Worm (Caenorhabditis elegans) whole organism, early embryonic: Measurements from ENCODE around the gene Y54G11A.1.
"Not testable (repeated sequence)": the region's sequence is repeated elsewhere in the genome, so short reads cannot be mapped to it uniquely, and the experiment has no call there.

Experiments
- B0310.2 ChIP-seq: sonication (generic microtip); optimal IDR thresholded peaks from 2 replicates; lab custom pipeline; 2016; ENCODE audit warnings: mild to moderate bottlenecking, missing genetic modification characterization, missing compliant biosample characterization
- F13C5.2 ChIP-seq: sonication (generic microtip); optimal IDR thresholded peaks from 2 replicates; lab custom pipeline; 2017; ENCODE audit warnings: mild to moderate bottlenecking, missing genetic modification characterization, inconsistent platforms, missing compliant biosample characterization
- aly-1 ChIP-seq: sonication (generic microtip); optimal IDR thresholded peaks from 2 replicates; lab custom pipeline; 2016; ENCODE audit warnings: missing genetic modification characterization, missing compliant biosample characterization
- ama-1 ChIP-seq: fragments of 150-350 bp; optimal IDR thresholded peaks from 2 replicates; lab custom pipeline; 2014
- ceh-13 ChIP-seq: fragments of 200-800 bp; sonication (Bioruptor generic); optimal IDR thresholded peaks from 2 replicates; lab custom pipeline; 2018; ENCODE audit warnings: mild to moderate bottlenecking, missing genetic modification characterization, missing compliant biosample characterization
- ceh-36 ChIP-seq: sonication (generic microtip); optimal IDR thresholded peaks from 2 replicates; lab custom pipeline; 2016; ENCODE audit warnings: missing genetic modification characterization, inconsistent platforms, missing compliant biosample characterization
- ets-7 ChIP-seq: sonication (generic microtip); optimal IDR thresholded peaks from 2 replicates; lab custom pipeline; 2016; ENCODE audit warnings: missing genotype, missing genetic modification characterization, missing compliant biosample characterization
- flt-1 ChIP-seq: fragments of 200-800 bp; sonication (Bioruptor generic); IDR thresholded peaks from 2 replicates; pipeline ENCODE4 v1.3.6; 2022; ENCODE audit warnings: missing genetic modification characterization, missing compliant biosample characterization
- hmbx-1 ChIP-seq: sonication (generic microtip); optimal IDR thresholded peaks from 2 replicates; lab custom pipeline; 2016; ENCODE audit warnings: mild to moderate bottlenecking, missing genetic modification characterization, missing compliant biosample characterization
- hmg-4 ChIP-seq: fragments of 200-800 bp; sonication (Bioruptor generic); optimal IDR thresholded peaks from 2 replicates; lab custom pipeline; 2018; ENCODE audit warnings: mild to moderate bottlenecking, missing genetic modification characterization, missing compliant biosample characterization
- hnd-1 ChIP-seq: sonication (generic microtip); optimal IDR thresholded peaks from 2 replicates; lab custom pipeline; 2016; ENCODE audit warnings: missing genetic modification characterization, missing compliant biosample characterization
- pes-1 ChIP-seq: fragments of 200-800 bp; sonication (Bioruptor generic); IDR thresholded peaks from 2 replicates; pipeline ENCODE4 v1.3.6; 2022; ENCODE audit warnings: missing genetic modification reagents, missing genetic modification characterization, missing compliant biosample characterization
- scrt-1 ChIP-seq: fragments of 200-800 bp; sonication (Bioruptor generic); IDR thresholded peaks from 2 replicates; pipeline ENCODE4 v1.3.6; 2022; ENCODE audit warnings: missing genetic modification characterization, missing compliant biosample characterization
- sea-1 ChIP-seq: fragments of 200-800 bp; sonication (Bioruptor generic); conservative IDR thresholded peaks from 2 replicates; pipeline ENCODE4 v1.3.6; 2022; ENCODE audit warnings: missing genetic modification characterization, missing compliant biosample characterization
- tbx-11 ChIP-seq: fragments of 200-800 bp; sonication (Bioruptor generic); IDR thresholded peaks from 2 replicates; pipeline ENCODE4 v1.3.6; 2022; ENCODE audit warnings: missing genetic modification characterization, missing compliant biosample characterization
- tbx-37 ChIP-seq: fragments of 200-800 bp; sonication (Bioruptor generic); conservative IDR thresholded peaks from 2 replicates; pipeline ENCODE4 v1.3.6; 2022; ENCODE audit warnings: missing genetic modification reagents, missing genetic modification characterization, missing compliant biosample characterization
- tra-4 ChIP-seq: sonication (generic microtip); optimal IDR thresholded peaks from 2 replicates; lab custom pipeline; 2017; ENCODE audit warnings: missing genetic modification characterization, missing compliant biosample characterization

The Y54G11A.1 gene

ce11 chrII:14269142-14269593 is at the start of gene Y54G11A.1:
Y54G11A.1 (minus strand) TSS chrII:14269192.
- no peak for TF ChIP-seq ets-7
- no peak for TF ChIP-seq ama-1 (lab: Kevin White, UChicago)
- no peak for TF ChIP-seq F13C5.2 (tag; lab: Kevin White, UChicago)
- no peak for TF ChIP-seq ceh-13 (GFP tag; lab: Kevin White, UChicago)
- no peak for TF ChIP-seq tbx-37
- TF ChIP-seq pes-1 (GFP tag; lab: Robert Waterston, UW), result no peak
- no peak for TF ChIP-seq tra-4
- TF ChIP-seq scrt-1 (GFP tag; lab: Robert Waterston, UW), result no peak
- no peak for TF ChIP-seq aly-1 (tag; lab: Kevin White, UChicago)
- no peak for TF ChIP-seq ceh-36 (tag; lab: Kevin White, UChicago)
- no peak for TF ChIP-seq sea-1 (GFP tag; lab: Robert Waterston, UW)
- TF ChIP-seq hmbx-1 (tag; lab: Kevin White, UChicago), result no peak
- TF ChIP-seq tbx-11 (GFP tag; lab: Robert Waterston, UW), result no peak

ce11 chrII:14318027-14318426 is 49.0 kb upstream of the Y54G11A.1 start, which contains the start of gene Y54G11A.14:
Y54G11A.14 (plus strand) TSS chrII:14318158.
- TF ChIP-seq ets-7 (no peak), pes-1 (GFP tag; lab: Robert Waterston, UW) (no peak), tra-4 (no peak), ceh-36 (tag; lab: Kevin White, UChicago) (no peak), tbx-11 (GFP tag; lab: Robert Waterston, UW) (no peak), aly-1 (tag; lab: Kevin White, UChicago) (no peak), ceh-13 (GFP tag; lab: Kevin White, UChicago) (no peak), flt-1 (GFP tag; lab: Robert Waterston, UW) (no peak), hmg-4 (GFP tag; lab: Kevin White, UChicago) (no peak), F13C5.2 (tag; lab: Kevin White, UChicago) (no peak), ama-1 (lab: Kevin White, UChicago) (no peak), B0310.2 (tag; lab: Kevin White, UChicago) (no peak), tbx-37 (no peak), scrt-1 (GFP tag; lab: Robert Waterston, UW) (no peak), sea-1 (GFP tag; lab: Robert Waterston, UW) (no peak), hmbx-1 (tag; lab: Kevin White, UChicago) (no peak), hnd-1 (tag; lab: Kevin White, UChicago) (no peak)

- TF ChIP-seq tra-4 (no peak), scrt-1 (GFP tag; lab: Robert Waterston, UW) (no peak), F13C5.2 (tag; lab: Kevin White, UChicago) (no peak), ceh-36 (tag; lab: Kevin White, UChicago) (no peak), hmg-4 (GFP tag; lab: Kevin White, UChicago) (no peak), ceh-13 (GFP tag; lab: Kevin White, UChicago) (no peak), pes-1 (GFP tag; lab: Robert Waterston, UW) (no peak), aly-1 (tag; lab: Kevin White, UChicago) (no peak), tbx-11 (GFP tag; lab: Robert Waterston, UW) (no peak), flt-1 (GFP tag; lab: Robert Waterston, UW) (no peak), ets-7 (no peak), hnd-1 (tag; lab: Kevin White, UChicago) (no peak), tbx-37 (no peak), ama-1 (lab: Kevin White, UChicago) (no peak), hmbx-1 (tag; lab: Kevin White, UChicago) (no peak)
These were observed 43.2 kb upstream of the Y54G11A.1 start for ce11 chrII:14312182-14312581.

- no peak for TF ChIP-seq tbx-37
- no peak for TF ChIP-seq F13C5.2 (tag; lab: Kevin White, UChicago)
These were observed 42.5 kb upstream of the Y54G11A.1 start for ce11 chrII:14311537-14311936.

DNA sequence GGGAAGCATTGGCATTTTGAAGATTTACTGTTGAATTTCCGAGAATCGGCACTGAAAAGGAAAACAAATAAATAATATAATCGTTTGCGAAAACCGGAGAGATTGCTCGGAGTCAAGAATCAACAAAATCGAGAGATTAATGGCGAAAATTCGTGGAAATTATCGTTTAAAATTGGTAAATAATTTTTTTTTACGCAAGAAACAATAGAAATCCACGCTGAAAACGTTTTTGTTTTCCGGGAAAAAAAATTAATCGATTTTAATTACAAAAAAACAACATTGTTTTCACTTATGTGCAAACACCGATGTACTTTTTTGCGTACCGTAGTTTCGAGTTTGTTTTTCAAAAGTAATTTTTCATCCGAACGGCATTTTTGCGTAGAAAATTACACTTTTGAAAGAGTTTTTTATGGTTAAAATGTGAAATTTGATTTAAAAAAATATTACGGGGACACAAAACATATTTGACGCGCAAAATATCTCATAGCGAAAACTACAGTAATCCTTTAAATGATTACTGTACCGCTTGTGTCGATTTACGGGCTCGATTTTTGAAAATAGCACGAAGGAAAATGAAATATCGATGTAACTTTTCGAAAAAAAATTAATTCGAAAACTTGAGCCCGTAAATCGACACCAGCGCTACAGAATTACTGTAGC is 41.9 kb upstream of the Y54G11A.1 start, which contains the start of gene ctl-3:
Gene ctl-3, minus strand, starts transcription at position 51 of the 660 bp plus-strand sequence.
- TF ChIP-seq hmbx-1 (tag; lab: Kevin White, UChicago) (no peak), F13C5.2 (tag; lab: Kevin White, UChicago) (no peak)

ce11 chrII:14306160-14306559 is 37.2 kb upstream of the Y54G11A.1 start, which contains the start of gene ctl-1:
ctl-1 (minus strand) TSS chrII:14306260.
- not testable (repeated sequence) for TF ChIP-seq sea-1 (GFP tag; lab: Robert Waterston, UW); aly-1 (tag; lab: Kevin White, UChicago); ets-7

DNA sequence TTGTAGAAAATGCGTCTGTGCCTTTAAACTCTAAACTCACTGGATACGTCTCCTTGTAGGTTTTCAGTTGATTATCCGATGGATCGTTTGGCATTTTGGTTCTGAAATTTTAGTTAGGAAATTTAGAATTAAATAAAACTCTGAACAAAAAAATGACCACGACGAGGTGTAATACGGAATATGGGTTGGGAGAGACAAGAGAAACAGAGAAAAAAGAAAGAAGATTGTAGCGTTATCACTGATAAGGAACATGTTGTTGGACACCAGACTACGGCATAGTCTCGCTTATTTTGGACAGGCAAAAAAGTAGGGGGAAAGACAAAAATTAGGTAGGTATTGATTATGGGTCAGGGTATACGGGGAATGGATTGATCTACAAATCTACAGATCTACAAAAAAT is 32.9 kb upstream of the Y54G11A.1 start, which contains the start of gene ctl-2:
Gene ctl-2, minus strand, starts transcription at position 101 of the 400 bp plus-strand sequence.
- not testable (repeated sequence) for TF ChIP-seq hmg-4 (GFP tag; lab: Kevin White, UChicago); scrt-1 (GFP tag; lab: Robert Waterston, UW); ceh-36 (tag; lab: Kevin White, UChicago)

ce11 chrII:14299254-14299759 is 30.3 kb upstream of the Y54G11A.1 start:
- TF ChIP-seq flt-1 (GFP tag; lab: Robert Waterston, UW), result no peak
- no peak for TF ChIP-seq scrt-1 (GFP tag; lab: Robert Waterston, UW)
- TF ChIP-seq hmg-4 (GFP tag; lab: Kevin White, UChicago), result no peak
- TF ChIP-seq hmbx-1 (tag; lab: Kevin White, UChicago), result no peak
- no peak for TF ChIP-seq sea-1 (GFP tag; lab: Robert Waterston, UW)
- no peak for TF ChIP-seq pes-1 (GFP tag; lab: Robert Waterston, UW)
- no peak for TF ChIP-seq B0310.2 (tag; lab: Kevin White, UChicago)
- no peak for TF ChIP-seq hnd-1 (tag; lab: Kevin White, UChicago)
- no peak for TF ChIP-seq tbx-11 (GFP tag; lab: Robert Waterston, UW)
- no peak for TF ChIP-seq ceh-36 (tag; lab: Kevin White, UChicago)
- TF ChIP-seq ceh-13 (GFP tag; lab: Kevin White, UChicago), result no peak
- TF ChIP-seq tra-4, result no peak
- TF ChIP-seq ama-1 (lab: Kevin White, UChicago), result no peak
- TF ChIP-seq F13C5.2 (tag; lab: Kevin White, UChicago), result no peak
- TF ChIP-seq ets-7, result no peak
- TF ChIP-seq aly-1 (tag; lab: Kevin White, UChicago), result no peak
